Worm (Caenorhabditis elegans) whole organism, mixed stage, embryonic: Measurements from ENCODE around the gene swsn-6.

ENCODE experiments used
- blmp-1 ChIP-seq: fragments of 150-350 bp; optimal IDR thresholded peaks from 2 replicates; lab custom pipeline; 2014; ENCODE audit warnings: missing biosample characterization, missing genetic modification characterization
- cnd-1 ChIP-seq: fragments of 200-800 bp; sonication (Bioruptor generic); optimal IDR thresholded peaks from 2 replicates; lab custom pipeline; 2018; ENCODE audit warnings: mild to moderate bottlenecking, missing genetic modification characterization, missing compliant biosample characterization
- elt-1 ChIP-seq: sonication (generic microtip); optimal IDR thresholded peaks from 2 replicates; lab custom pipeline; 2017; ENCODE audit warnings: missing genetic modification characterization, mild to moderate bottlenecking, missing compliant biosample characterization, antibody characterized with exemption, moderate library complexity, borderline replicate concordance; ENCODE audit not compliant: insufficient read depth
- lsy-2 ChIP-seq: fragments of 150-350 bp; optimal IDR thresholded peaks from 2 replicates; lab custom pipeline; 2014; ENCODE audit warnings: missing biosample characterization, missing genetic modification characterization
- sptf-1 ChIP-seq: sonication (generic microtip); optimal IDR thresholded peaks from 2 replicates; lab custom pipeline; 2017; ENCODE audit warnings: mild to moderate bottlenecking, missing genetic modification characterization, moderate library complexity, missing compliant biosample characterization
- unc-39 ChIP-seq: fragments of 150-350 bp; optimal IDR thresholded peaks from 2 replicates; lab custom pipeline; 2014; ENCODE audit warnings: missing biosample characterization, missing genetic modification characterization

- TF ChIP-seq lsy-2 (tag; lab: Kevin White, UChicago) (no peak), cnd-1 (tag; lab: Kevin White, UChicago) (no peak), elt-1 (no peak), unc-39 (tag; lab: Kevin White, UChicago) (no peak), blmp-1 (no peak), sptf-1 (no peak)
These were observed 1.3 kb upstream of the swsn-6 start for ce11 chrIV:5393566-5393965.
